Fruit fly (Drosophila melanogaster): ENCODE results near the gene fh.

Gene fh

dm6 chrX:9152127-9152598, 3.3 kb upstream of the fh start (continued):
- no peak for TF ChIP-seq D19B (GFP tag; optimal IDR thresholded peaks at IDR 0.05)
- TF ChIP-seq CG30020 (tag; optimal IDR thresholded peaks at IDR 0.05), result no peak
- TF ChIP-seq CG15269 (tag; optimal IDR thresholded peaks at IDR 0.05), result no peak
- peak; percentile 73; the same call in 2 of the 3 replicates for TF ChIP-seq ci (GFP tag; IDR thresholded peaks at IDR 0.05)
- TF ChIP-seq Dll (GFP tag; IDR thresholded peaks at IDR 0.05; ENCODE audit: partially characterized antibody), result no peak
- no peak for TF ChIP-seq CG4707 (GFP tag; optimal IDR thresholded peaks at IDR 0.05)
- no peak for TF ChIP-seq Lhr (GFP tag; optimal IDR thresholded peaks at IDR 0.05)
- no peak for TF ChIP-seq CG7963 (GFP tag; IDR thresholded peaks at IDR 0.05; ENCODE audit: partially characterized antibody)
- TF ChIP-seq Vsx1 (GFP tag; optimal IDR thresholded peaks at IDR 0.05), result no peak
- no peak for TF ChIP-seq CG6854 (GFP tag; optimal IDR thresholded peaks at IDR 0.05)
- TF ChIP-seq crp (GFP tag; optimal IDR thresholded peaks at IDR 0.05), result no peak
- peak; percentile 19 to 20 for TF ChIP-seq bsh (GFP tag; optimal IDR thresholded peaks at IDR 0.05)
- TF ChIP-seq dmrt99B (tag; optimal IDR thresholded peaks at IDR 0.05), result no peak
- TF ChIP-seq pan (optimal IDR thresholded peaks at IDR 0.05), result no peak
- TF ChIP-seq pan (GFP tag; optimal IDR thresholded peaks at IDR 0.05 in 1 of 2, IDR thresholded peaks at IDR 0.05 in 1 of 2), result peak in 1 of 2 experiments; percentile 55
- no peak for TF ChIP-seq psq (GFP tag; optimal IDR thresholded peaks at IDR 0.05)
- no peak for TF ChIP-seq CG9609 (GFP tag; optimal IDR thresholded peaks at IDR 0.05)
- TF ChIP-seq BtbVII (GFP tag; optimal IDR thresholded peaks at IDR 0.05), result peak; percentile 31
- no peak for TF ChIP-seq CG3838 (GFP tag; optimal IDR thresholded peaks at IDR 0.05)
- TF ChIP-seq CG9437 (GFP tag; optimal IDR thresholded peaks at IDR 0.05), result no peak
- TF ChIP-seq cwo (GFP tag; optimal IDR thresholded peaks at IDR 0.05), result peak; percentile 39
- TF ChIP-seq CG7271 (tag; optimal IDR thresholded peaks at IDR 0.05), result no peak
- TF ChIP-seq Rx (GFP tag; IDR thresholded peaks at IDR 0.05), result no peak
- no peak for TF ChIP-seq Abd-B (GFP tag; optimal IDR thresholded peaks at IDR 0.05)
- TF ChIP-seq dpn (GFP tag; optimal IDR thresholded peaks at IDR 0.05), result peak; percentile 9 to 24
- no peak for TF ChIP-seq Jarid2 (GFP tag; optimal IDR thresholded peaks at IDR 0.05)
- TF ChIP-seq Dip2 (GFP tag; IDR thresholded peaks at IDR 0.05), result peak; percentile 69; the same call in 1 of the 2 replicates
- 0 out of 2 replicates have a peak, but pooled peaks have one; percentile 25 for TF ChIP-seq bbx (GFP tag; IDR thresholded peaks at IDR 0.05; ENCODE audit: partially characterized antibody)
- TF ChIP-seq CG43689 (GFP tag; IDR thresholded peaks at IDR 0.05), result no peak
- TF ChIP-seq C15 (GFP tag; IDR thresholded peaks at IDR 0.05), result no peak
- TF ChIP-seq Hand (GFP tag; optimal IDR thresholded peaks at IDR 0.05), result no peak
- 0 out of 2 replicates have a peak, but pooled peaks have one; percentile 11 for TF ChIP-seq CG17328 (GFP tag; IDR thresholded peaks at IDR 0.05)
- TF ChIP-seq CG33213 (GFP tag; optimal IDR thresholded peaks at IDR 0.05), result no peak
- TF ChIP-seq CG4617 (GFP tag; optimal IDR thresholded peaks at IDR 0.05; ENCODE audit: borderline replicate concordance), result no peak
- no peak for TF ChIP-seq crol (GFP tag; IDR thresholded peaks at IDR 0.05)
- TF ChIP-seq CG2712 (tag; optimal IDR thresholded peaks at IDR 0.05), result peak; percentile 24
- TF ChIP-seq NC2β (GFP tag; optimal IDR thresholded peaks at IDR 0.05), result no peak
- no peak for TF ChIP-seq ato (GFP tag; IDR thresholded peaks at IDR 0.05; ENCODE audit: partially characterized antibody)
- TF ChIP-seq wek (GFP tag; optimal IDR thresholded peaks at IDR 0.05), result no peak
- no peak for TF ChIP-seq Hmx (GFP tag; optimal IDR thresholded peaks at IDR 0.05)
- TF ChIP-seq fd3F (GFP tag; optimal IDR thresholded peaks at IDR 0.05), result peak; percentile 41
- no peak for TF ChIP-seq CG6254 (GFP tag; optimal IDR thresholded peaks at IDR 0.05)
- no peak for TF ChIP-seq Six4 (GFP tag; optimal IDR thresholded peaks at IDR 0.05)
- peak; percentile 67 for TF ChIP-seq mirr (GFP tag; optimal IDR thresholded peaks at IDR 0.05)
- no peak for TF ChIP-seq Kr (GFP tag; optimal IDR thresholded peaks at IDR 0.05)
- no peak for TF ChIP-seq CG6272 (GFP tag; IDR thresholded peaks at IDR 0.05)
- no peak for TF ChIP-seq luna (GFP tag; optimal IDR thresholded peaks at IDR 0.05)
- TF ChIP-seq fd102C (GFP tag; optimal IDR thresholded peaks at IDR 0.05), result no peak
- no peak for TF ChIP-seq CG12071 (GFP tag; optimal IDR thresholded peaks at IDR 0.05)
- peak; percentile 54 for TF ChIP-seq HmgZ (tag; optimal IDR thresholded peaks at IDR 0.05)
